Worm (Caenorhabditis elegans) whole organism, young adult: Measurements from ENCODE around the gene flp-15.
A peak's percentile ranks its signal among the peaks of the same experiment; 100 is the strongest.

ENCODE experiments used
- B0261.1 ChIP-seq: sonication (generic microtip); optimal IDR thresholded peaks from 2 replicates; lab custom pipeline; 2016; ENCODE audit warnings: mild to moderate bottlenecking, missing genetic modification characterization, moderate library complexity, missing compliant biosample characterization
- B0336.3 ChIP-seq: fragments of 200-800 bp; sonication (Bioruptor generic); IDR thresholded peaks from 2 replicates; pipeline ENCODE4 v1.3.6; 2022; ENCODE audit warnings: missing genetic modification characterization, missing compliant biosample characterization
- F22D6.2 ChIP-seq: sonication (generic microtip); optimal IDR thresholded peaks from 2 replicates; lab custom pipeline; 2016; ENCODE audit warnings: mild to moderate bottlenecking, missing genetic modification characterization, missing compliant biosample characterization
- F33H1.4 ChIP-seq: fragments of 200-800 bp; sonication (Bioruptor generic); IDR thresholded peaks from 2 replicates; pipeline ENCODE4 v1.3.6; 2022; ENCODE audit warnings: missing genetic modification reagents, missing genetic modification characterization, missing compliant biosample characterization
- T26A5.8 ChIP-seq: sonication (generic microtip); optimal IDR thresholded peaks from 2 replicates; lab custom pipeline; 2016; ENCODE audit warnings: missing genetic modification characterization, missing compliant biosample characterization
- Y53G8AR.9 ChIP-seq: fragments of 200-800 bp; sonication (Bioruptor generic); conservative IDR thresholded peaks from 2 replicates; pipeline ENCODE4 v1.3.6; 2022; ENCODE audit warnings: missing genetic modification reagents, missing genetic modification characterization, missing compliant biosample characterization
- Y95B8A.8 ChIP-seq: fragments of 200-800 bp; sonication (Bioruptor generic); IDR thresholded peaks from 2 replicates; pipeline ENCODE4 v1.3.6; 2022; ENCODE audit warnings: missing genetic modification reagents, missing genetic modification characterization, missing compliant biosample characterization
- attf-5 ChIP-seq: fragments of 200-800 bp; sonication (Bioruptor generic); optimal IDR thresholded peaks from 2 replicates; lab custom pipeline; 2018; ENCODE audit warnings: mild to moderate bottlenecking, missing genetic modification characterization, missing compliant biosample characterization
- cebp-1 ChIP-seq, 2 experiments: fragments of 200-800 bp in 1 of 2; sonication (Bioruptor generic) in 1 of 2; sonication (generic microtip) in 1 of 2; IDR thresholded peaks in 1 of 2; optimal IDR thresholded peaks in 1 of 2; 2 replicates each; pipeline versions ENCODE4 v1.3.6 to Lab custom; 2017 to 2022; ENCODE audit warnings: missing compliant biosample characterization in 2 of 2, missing genetic modification characterization in 2 of 2, mild to moderate bottlenecking in 1 of 2, missing genetic modification reagents in 1 of 2, moderate library complexity in 1 of 2
- ceh-100 ChIP-seq: fragments of 200-800 bp; sonication (Bioruptor generic); IDR thresholded peaks from 2 replicates; pipeline ENCODE4 v1.3.6; 2022; ENCODE audit warnings: missing genetic modification reagents, missing genetic modification characterization, missing compliant biosample characterization
- ceh-27 ChIP-seq: fragments of 200-800 bp; sonication (Bioruptor generic); optimal IDR thresholded peaks from 2 replicates; lab custom pipeline; 2018; ENCODE audit warnings: mild to moderate bottlenecking, missing genetic modification characterization, moderate library complexity, missing compliant biosample characterization
- ceh-91 ChIP-seq: fragments of 200-800 bp; sonication (Bioruptor generic); IDR thresholded peaks from 2 replicates; pipeline ENCODE4 v1.3.6; 2022; ENCODE audit warnings: missing genetic modification reagents, missing genetic modification characterization, missing compliant biosample characterization
- chd-7 ChIP-seq: sonication (generic microtip); optimal IDR thresholded peaks from 2 replicates; lab custom pipeline; 2016; ENCODE audit warnings: mild to moderate bottlenecking, missing genetic modification characterization, moderate library complexity, missing compliant biosample characterization
- dpff-1 ChIP-seq: sonication (generic microtip); optimal IDR thresholded peaks from 2 replicates; lab custom pipeline; 2017; ENCODE audit warnings: mild to moderate bottlenecking, missing genetic modification characterization, missing compliant biosample characterization
- egrh-3 ChIP-seq: fragments of 200-800 bp; sonication (Bioruptor generic); IDR thresholded peaks from 2 replicates; pipeline ENCODE4 v1.3.6; 2022; ENCODE audit warnings: missing genetic modification reagents, missing genetic modification characterization, missing compliant biosample characterization
- ets-4 ChIP-seq: fragments of 200-800 bp; sonication (Bioruptor generic); optimal IDR thresholded peaks from 2 replicates; lab custom pipeline; 2018; ENCODE audit warnings: mild to moderate bottlenecking, missing genetic modification characterization, missing compliant biosample characterization
- him-1 ChIP-seq: sonication (generic microtip); optimal IDR thresholded peaks from 2 replicates; lab custom pipeline; 2016; ENCODE audit warnings: missing genotype, missing genetic modification reagents, missing genetic modification characterization, missing compliant biosample characterization
- hmg-1.2 ChIP-seq: fragments of 200-800 bp; sonication (Bioruptor generic); IDR thresholded peaks from 2 replicates; pipeline ENCODE4 v1.3.6; 2022; ENCODE audit warnings: missing genetic modification reagents, missing genetic modification characterization, missing compliant biosample characterization
- let-526 ChIP-seq: fragments of 200-800 bp; sonication (Bioruptor generic); IDR thresholded peaks from 2 replicates; pipeline ENCODE4 v1.3.6; 2022; ENCODE audit warnings: missing genetic modification reagents, missing genetic modification characterization, missing compliant biosample characterization
- let-607 ChIP-seq, 2 experiments: fragments of 200-800 bp in 1 of 2; sonication (Bioruptor generic) in 1 of 2; sonication (generic microtip) in 1 of 2; optimal IDR thresholded peaks; 2 replicates each; lab custom pipeline; 2016 to 2018; ENCODE audit warnings: mild to moderate bottlenecking in 2 of 2, missing compliant biosample characterization in 2 of 2, missing genetic modification characterization in 2 of 2, moderate library complexity in 2 of 2, missing genotype in 1 of 2
- lin-40 ChIP-seq: sonication (generic microtip); optimal IDR thresholded peaks from 2 replicates; lab custom pipeline; 2016; ENCODE audit warnings: missing genetic modification characterization, mild to moderate bottlenecking, missing compliant biosample characterization, missing genotype, missing genetic modification reagents
- lin-54 ChIP-seq: fragments of 200-800 bp; sonication (Bioruptor generic); optimal IDR thresholded peaks from 2 replicates; lab custom pipeline; 2018; ENCODE audit warnings: mild to moderate bottlenecking, missing genetic modification characterization, missing compliant biosample characterization
- lir-1 ChIP-seq: fragments of 200-800 bp; sonication (Bioruptor generic); conservative IDR thresholded peaks from 2 replicates; pipeline ENCODE4 v1.3.6; 2022; ENCODE audit warnings: missing genetic modification reagents, missing genetic modification characterization, missing compliant biosample characterization
- mes-4 ChIP-seq: sonication (generic microtip); optimal IDR thresholded peaks from 2 replicates; lab custom pipeline; 2016; ENCODE audit warnings: missing genotype, missing genetic modification characterization, missing compliant biosample characterization
- nhr-179 ChIP-seq: sonication (generic microtip); optimal IDR thresholded peaks from 2 replicates; lab custom pipeline; 2016; ENCODE audit warnings: mild to moderate bottlenecking, missing genetic modification characterization, missing compliant biosample characterization
- nhr-80 ChIP-seq: sonication (generic microtip); optimal IDR thresholded peaks from 2 replicates; lab custom pipeline; 2016; ENCODE audit warnings: missing genetic modification characterization, missing compliant biosample characterization
- snpc-1.3 ChIP-seq: sonication (generic microtip); optimal IDR thresholded peaks from 2 replicates; lab custom pipeline; 2017; ENCODE audit warnings: missing genetic modification characterization, mild to moderate bottlenecking, missing compliant biosample characterization, antibody characterized with exemption, moderate library complexity, missing genotype, missing genetic modification reagents; ENCODE audit not compliant: insufficient read depth
- snpc-3.4 ChIP-seq: sonication (generic microtip); optimal IDR thresholded peaks from 2 replicates; lab custom pipeline; 2017; ENCODE audit warnings: missing genetic modification characterization, mild to moderate bottlenecking, missing compliant biosample characterization, antibody characterized with exemption, moderate library complexity, missing genotype, missing genetic modification reagents
- somi-1 ChIP-seq: fragments of 200-800 bp; sonication (Bioruptor generic); optimal IDR thresholded peaks from 2 replicates; lab custom pipeline; 2018; ENCODE audit warnings: mild to moderate bottlenecking, missing genetic modification characterization, missing compliant biosample characterization
- xnd-1 ChIP-seq: sonication (generic microtip); optimal IDR thresholded peaks from 2 replicates; lab custom pipeline; 2016; ENCODE audit warnings: missing genotype, missing genetic modification reagents, missing genetic modification characterization, missing compliant biosample characterization
- zfh-2 ChIP-seq: fragments of 200-800 bp; sonication (Bioruptor generic); conservative IDR thresholded peaks from 2 replicates; pipeline ENCODE4 v1.3.6; 2022; ENCODE audit warnings: missing genetic modification reagents, missing genetic modification characterization, missing compliant biosample characterization
- zim-3 ChIP-seq: sonication (generic microtip); optimal IDR thresholded peaks from 2 replicates; lab custom pipeline; 2017; ENCODE audit warnings: mild to moderate bottlenecking, missing genetic modification characterization, moderate library complexity, missing compliant biosample characterization
- ztf-3 ChIP-seq: fragments of 200-800 bp; sonication (Bioruptor generic); optimal IDR thresholded peaks from 2 replicates; lab custom pipeline; 2018; ENCODE audit warnings: mild to moderate bottlenecking, missing genetic modification characterization, missing compliant biosample characterization

flp-15 gene

ce11 chrIII:13659028-13659427, 8.6 kb downstream of the flp-15 start:
- TF ChIP-seq F22D6.2 = no peak
- no peak for TF ChIP-seq somi-1 (GFP tag; lab: Kevin White, UChicago)
- no peak for TF ChIP-seq ets-4 (GFP tag; lab: Kevin White, UChicago)
- no peak for TF ChIP-seq chd-7 (tag; lab: Kevin White, UChicago)
- no peak for TF ChIP-seq egrh-3
- TF ChIP-seq lir-1 (GFP tag; lab: Robert Waterston, UW) = no peak
- TF ChIP-seq F33H1.4 (GFP tag; lab: Robert Waterston, UW) = no peak
- no peak for TF ChIP-seq let-526 (GFP tag; lab: Robert Waterston, UW)
- TF ChIP-seq snpc-1.3 (tag; lab: Kevin White, UChicago) = no peak
- no peak for TF ChIP-seq T26A5.8 (tag; lab: Kevin White, UChicago)

ce11 chrIII:13657975-13658374, 9.7 kb downstream of the flp-15 start:
- TF ChIP-seq lin-40 (tag; lab: Kevin White, UChicago) = no peak
- TF ChIP-seq attf-5 (GFP tag; lab: Kevin White, UChicago) = peak; percentile 2
- TF ChIP-seq zfh-2 (GFP tag; lab: Robert Waterston, UW) = 0 out of 2 replicates have a peak, but pooled peaks have one; percentile 22
- peak; percentile 41 for TF ChIP-seq nhr-80 (tag; lab: Kevin White, UChicago)
- TF ChIP-seq xnd-1 (tag; lab: Kevin White, UChicago) = no peak
- TF ChIP-seq mes-4 (tag; lab: Kevin White, UChicago) = no peak
- no peak for TF ChIP-seq cebp-1 (GFP tag; IDR thresholded peaks at IDR 0.05; lab: Robert Waterston, UW)
- TF ChIP-seq cebp-1 (tag; optimal IDR thresholded peaks at IDR 0.05; lab: Kevin White, UChicago) = peak; percentile 35
- no peak for TF ChIP-seq lin-54

- TF ChIP-seq zim-3 (tag; lab: Kevin White, UChicago) = peak; percentile 65
- no peak for TF ChIP-seq ceh-27
- no peak for TF ChIP-seq nhr-80 (tag; lab: Kevin White, UChicago)
- no peak for TF ChIP-seq Y95B8A.8 (GFP tag; lab: Robert Waterston, UW)
- no peak for TF ChIP-seq chd-7 (tag; lab: Kevin White, UChicago)
- TF ChIP-seq B0261.1 (tag; lab: Kevin White, UChicago) = no peak
- TF ChIP-seq Y53G8AR.9 (GFP tag; lab: Robert Waterston, UW) = 0 out of 2 replicates have a peak, but pooled peaks have one; percentile 48
- peak; percentile 67 for TF ChIP-seq him-1 (tag; lab: Kevin White, UChicago)
- TF ChIP-seq dpff-1 (tag; lab: Kevin White, UChicago) = no peak
- TF ChIP-seq snpc-3.4 (tag; lab: Kevin White, UChicago) = no peak
- no peak for TF ChIP-seq ztf-3 (GFP tag; lab: Kevin White, UChicago)
- TF ChIP-seq nhr-179 (tag; lab: Kevin White, UChicago) = no peak
- TF ChIP-seq hmg-1.2 (GFP tag; lab: Robert Waterston, UW) = no peak
- no peak for TF ChIP-seq let-607 (tag; optimal IDR thresholded peaks at IDR 0.05; lab: Kevin White, UChicago)
- TF ChIP-seq ceh-100 (GFP tag; lab: Robert Waterston, UW) = no peak
- TF ChIP-seq zfh-2 (GFP tag; lab: Robert Waterston, UW) = no peak
- TF ChIP-seq B0336.3 (GFP tag; lab: Robert Waterston, UW) = 0 out of 2 replicates have a peak, but pooled peaks have one; percentile 18
- no peak for TF ChIP-seq ceh-91 (GFP tag; lab: Robert Waterston, UW)
- no peak for TF ChIP-seq ets-4 (GFP tag; lab: Kevin White, UChicago)
- TF ChIP-seq, all 124 proteins: peak for 4
Measured at ce11 chrIII:13656680-13657079, 11.0 kb downstream of the flp-15 start.
